Fruit fly (Drosophila melanogaster): ENCODE data around the gene ouib.
A peak's percentile ranks its signal among the peaks of the same experiment; 100 is the strongest.

The ouib gene

DNA sequence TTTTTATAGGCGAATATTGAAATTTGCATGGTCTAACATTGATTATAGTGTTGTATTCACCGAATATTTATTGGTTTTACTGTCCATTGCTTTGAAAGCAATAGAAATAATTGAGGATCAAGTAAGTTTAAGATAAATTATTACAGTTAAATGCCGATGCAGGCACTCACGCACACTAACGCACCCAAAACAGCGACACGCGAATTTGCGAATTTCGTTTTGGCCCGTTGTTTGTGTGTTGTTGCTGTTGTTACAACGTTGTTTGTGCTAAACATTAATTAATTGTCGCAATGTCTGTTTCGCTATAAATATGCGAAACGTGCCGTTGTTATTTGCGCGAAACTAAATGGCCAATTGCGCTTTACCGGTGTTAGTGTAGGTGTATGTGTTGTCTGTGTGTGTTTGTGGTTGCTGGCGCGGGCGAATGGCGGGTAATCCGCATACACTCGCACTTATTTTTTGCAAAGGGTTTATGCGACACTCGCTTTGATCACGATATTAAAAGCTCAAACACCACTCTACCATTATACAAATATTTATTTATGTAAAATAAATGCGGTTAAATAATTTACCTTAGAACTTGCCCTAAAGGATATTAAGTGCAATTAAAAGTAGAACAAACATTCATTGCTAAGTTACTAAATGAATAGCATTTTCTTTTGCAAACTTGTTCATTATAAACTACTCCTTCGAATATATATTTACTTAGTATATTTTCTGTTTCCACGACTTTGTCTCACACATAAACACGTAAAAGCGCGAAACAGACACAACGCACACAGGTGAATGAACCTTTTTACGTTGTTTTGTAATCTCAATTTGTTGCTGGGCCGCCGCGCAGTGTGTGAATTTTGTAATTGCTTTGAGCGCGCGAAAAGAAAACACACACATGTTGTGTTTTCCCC lies 22.8 kb downstream of the ouib start (continued):
- no peak for TF ChIP-seq MESR4 (GFP tag; optimal IDR thresholded peaks at IDR 0.05)
- TF ChIP-seq ham (GFP tag; IDR thresholded peaks at IDR 0.05) = no peak
- TF ChIP-seq CG9437 (GFP tag; optimal IDR thresholded peaks at IDR 0.05) = peak; percentile 92
- no peak for TF ChIP-seq pzg (GFP tag; optimal IDR thresholded peaks at IDR 0.05)
- no peak for TF ChIP-seq CG18011 (GFP tag; optimal IDR thresholded peaks at IDR 0.05)
- TF ChIP-seq CG17328 (GFP tag; IDR thresholded peaks at IDR 0.05) = no peak

DNA sequence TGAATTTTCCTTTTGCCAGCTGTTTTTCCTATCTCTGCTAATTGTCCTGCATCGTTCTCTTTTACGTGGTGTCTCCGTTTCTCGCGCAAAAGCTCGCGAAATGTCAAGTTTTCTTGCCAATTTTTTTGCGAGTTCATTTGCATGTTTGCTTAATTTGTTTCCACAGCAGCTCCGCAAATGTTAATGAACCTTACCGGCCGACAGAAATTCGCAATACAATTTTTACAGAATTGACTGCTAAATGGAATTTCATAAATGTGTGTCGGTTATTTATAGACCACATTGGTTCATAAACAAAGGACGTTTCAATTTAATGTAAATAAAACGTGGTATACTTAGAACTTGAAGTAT lies 23.5 kb downstream of the ouib start:
- no peak for TF ChIP-seq CG34422 (GFP tag; IDR thresholded peaks at IDR 0.05)
- TF ChIP-seq CG4424 (GFP tag; optimal IDR thresholded peaks at IDR 0.05) = no peak
- TF ChIP-seq z (GFP tag; IDR thresholded peaks at IDR 0.05) = no peak
- TF ChIP-seq nau (GFP tag; optimal IDR thresholded peaks at IDR 0.05) = no peak
- no peak for TF ChIP-seq Hsf (GFP tag; optimal IDR thresholded peaks at IDR 0.05)
- TF ChIP-seq phol (tag; optimal IDR thresholded peaks at IDR 0.05) = no peak
- no peak for TF ChIP-seq caup (GFP tag; optimal IDR thresholded peaks at IDR 0.05; ENCODE audit: severe bottlenecking)
- no peak for TF ChIP-seq ftz-f1 (GFP tag; optimal IDR thresholded peaks at IDR 0.05)
- no peak for TF ChIP-seq CG7963 (GFP tag; IDR thresholded peaks at IDR 0.05; ENCODE audit: partially characterized antibody)
- TF ChIP-seq fd3F (GFP tag; optimal IDR thresholded peaks at IDR 0.05) = no peak
- TF ChIP-seq CG32767 (GFP tag; IDR thresholded peaks at IDR 0.05) = no peak
- TF ChIP-seq Ada2b (GFP tag; IDR thresholded peaks at IDR 0.05) = no peak
- no peak for TF ChIP-seq CG31224 (GFP tag; IDR thresholded peaks at IDR 0.05)
- TF ChIP-seq CG7556 (GFP tag; optimal IDR thresholded peaks at IDR 0.05) = no peak
- no peak for TF ChIP-seq CG17361 (GFP tag; IDR thresholded peaks at IDR 0.05)

DNA sequence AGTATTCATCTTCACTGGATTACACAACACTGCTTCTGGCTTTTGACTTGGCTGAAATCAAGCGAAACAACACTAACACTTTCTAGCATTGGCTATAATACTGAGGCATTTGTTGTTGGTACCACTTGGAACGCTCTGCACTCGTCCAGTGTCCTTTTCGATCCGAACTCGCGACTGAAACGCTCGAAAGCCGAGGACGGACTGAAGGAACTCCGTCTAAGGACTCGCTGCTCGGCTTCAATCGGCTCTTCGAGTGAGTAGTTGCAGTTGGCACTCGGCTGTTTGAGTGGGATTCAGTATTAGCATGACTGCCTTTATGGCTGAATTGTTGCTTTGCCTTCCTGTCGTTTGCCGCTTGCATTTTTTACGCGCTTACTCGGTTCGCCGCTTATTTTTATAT lies 42.7 kb downstream of the ouib start, which contains the start of the genes CG34135 and CG11768:
CG34135 (minus strand) TSS at position 194 of the 400 bp plus-strand sequence.
CG11768 (minus strand) TSS at position 203 of the 400 bp plus-strand sequence.
- TF ChIP-seq CG9817 (tag; optimal IDR thresholded peaks at IDR 0.05) (no peak), Fer3 (tag; optimal IDR thresholded peaks at IDR 0.05) (no peak), zfh1 (GFP tag; IDR thresholded peaks at IDR 0.05) (0 out of 3 replicates have a peak, but pooled peaks have one; percentile 22), z (GFP tag; IDR thresholded peaks at IDR 0.05) (peak; percentile 91), Deaf1 (tag; optimal IDR thresholded peaks at IDR 0.05) (peak; percentile 94)

DNA sequence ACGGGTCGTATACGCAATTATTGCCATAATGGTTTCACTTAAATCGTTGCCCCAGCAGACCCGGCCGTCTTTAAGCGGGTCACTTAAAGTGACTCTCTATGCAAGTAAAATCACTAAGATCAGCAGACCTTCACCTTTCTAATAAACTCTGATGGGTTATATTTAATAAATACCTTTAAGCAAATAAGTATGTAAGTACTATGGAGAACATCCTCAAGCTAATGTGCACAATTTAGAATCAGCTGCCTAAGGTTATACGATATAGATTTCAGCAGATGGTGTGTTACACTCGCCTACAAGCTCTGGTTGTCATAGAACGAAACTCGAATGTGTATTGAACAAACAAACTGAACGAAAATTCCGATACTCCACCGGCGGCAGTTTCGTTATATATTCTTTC lies 43.8 kb downstream of the ouib start, which contains the start of gene CG8236:
CG8236 (plus strand) TSS at position 301 of the 400 bp plus-strand sequence.
- TF ChIP-seq gro (GFP tag; optimal IDR thresholded peaks at IDR 0.05) (no peak), Nf-YB (GFP tag; optimal IDR thresholded peaks at IDR 0.05) (no peak), ATbp (GFP tag; optimal IDR thresholded peaks at IDR 0.05) (no peak), Dip2 (GFP tag; IDR thresholded peaks at IDR 0.05) (no peak), pb (GFP tag; optimal IDR thresholded peaks at IDR 0.05) (no peak), twi (tag; optimal IDR thresholded peaks at IDR 0.05) (no peak), tin (GFP tag; optimal IDR thresholded peaks at IDR 0.05) (no peak), HmgZ (tag; optimal IDR thresholded peaks at IDR 0.05) (no peak), B-H2 (GFP tag; optimal IDR thresholded peaks at IDR 0.05) (no peak), Bgb (GFP tag; IDR thresholded peaks at IDR 0.05; ENCODE audit: partially characterized antibody) (no peak), nau (GFP tag; optimal IDR thresholded peaks at IDR 0.05) (no peak), fd96Cb (tag; optimal IDR thresholded peaks at IDR 0.05) (no peak), gsb-n (tag; optimal IDR thresholded peaks at IDR 0.05) (no peak), CG4617 (GFP tag; optimal IDR thresholded peaks at IDR 0.05; ENCODE audit: borderline replicate concordance) (no peak), ttk (GFP tag; IDR thresholded peaks at IDR 0.05) (no peak), CG18476 (GFP tag; optimal IDR thresholded peaks at IDR 0.05) (no peak)
